Worm (Caenorhabditis elegans) whole organism, L3 larva: Measurements from ENCODE around the gene snpc-3.1.

Experiments
- R02D3.7 ChIP-seq: fragments of 150-350 bp; optimal IDR thresholded peaks from 2 replicates; lab custom pipeline; 2014; ENCODE audit warnings: missing biosample characterization, missing genetic modification characterization
- ceh-82 ChIP-seq: fragments of 150-350 bp; optimal IDR thresholded peaks from 2 replicates; lab custom pipeline; 2014; ENCODE audit warnings: missing biosample characterization, missing genetic modification characterization
- elt-1 ChIP-seq: fragments of 150-350 bp; optimal IDR thresholded peaks from 2 replicates; lab custom pipeline; 2014; ENCODE audit warnings: missing biosample characterization, missing genetic modification characterization
- fos-1 ChIP-seq: fragments of 150-350 bp; optimal IDR thresholded peaks from 2 replicates; lab custom pipeline; 2014; ENCODE audit warnings: missing biosample characterization, missing genetic modification characterization
- hmg-11 ChIP-seq: sonication (generic microtip); optimal IDR thresholded peaks from 2 replicates; lab custom pipeline; 2016; ENCODE audit warnings: missing genetic modification characterization, missing compliant biosample characterization
- jun-1 ChIP-seq: fragments of 150-350 bp; optimal IDR thresholded peaks from 2 replicates; lab custom pipeline; 2014; ENCODE audit warnings: missing biosample characterization, missing genetic modification reagents, missing genetic modification characterization
- mdl-1 ChIP-seq: fragments of 150-350 bp; optimal IDR thresholded peaks from 2 replicates; lab custom pipeline; 2014; ENCODE audit warnings: missing biosample characterization, missing genetic modification characterization
- nhr-76 ChIP-seq: fragments of 150-350 bp; sonication (generic microtip); optimal IDR thresholded peaks from 5 replicates; lab custom pipeline; 2014; ENCODE audit warnings: missing biosample characterization, missing genetic modification characterization
- nhr-77 ChIP-seq: fragments of 150-350 bp; optimal IDR thresholded peaks from 2 replicates; lab custom pipeline; 2014; ENCODE audit warnings: missing biosample characterization, missing genetic modification characterization
- pha-4 ChIP-seq: fragments of 150-350 bp; optimal IDR thresholded peaks from 2 replicates; lab custom pipeline; 2014; ENCODE audit warnings: missing biosample characterization, missing genetic modification reagents, missing genetic modification characterization
- snpc-4 ChIP-seq: fragments of 150-350 bp; optimal IDR thresholded peaks from 2 replicates; lab custom pipeline; 2014; ENCODE audit warnings: missing biosample characterization, missing genetic modification characterization
- ztf-11 ChIP-seq: fragments of 150-350 bp; optimal IDR thresholded peaks from 2 replicates; lab custom pipeline; 2014; ENCODE audit warnings: missing biosample characterization, missing genetic modification characterization

DNA sequence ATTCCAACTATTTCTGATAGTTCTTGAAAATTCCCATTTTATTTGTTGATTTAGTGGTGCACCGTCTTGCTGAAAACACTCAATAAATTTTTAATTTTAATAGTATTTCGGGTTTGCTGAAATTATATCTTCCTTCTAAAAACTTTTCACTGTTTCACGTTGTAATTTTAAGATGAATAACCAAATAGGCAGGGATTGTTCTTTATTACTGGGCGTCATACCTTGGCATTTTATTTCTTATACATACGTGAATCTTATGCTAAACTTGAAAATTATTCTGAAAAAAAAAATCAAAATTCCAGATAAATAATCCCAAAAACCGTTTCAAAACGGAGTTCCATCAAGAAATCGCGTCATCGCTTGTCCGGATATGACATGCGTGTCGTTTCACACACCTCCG lies 47.4 kb downstream of the snpc-3.1 start, which contains the start of gene mgl-3:
- TF ChIP-seq ceh-82 (tag; lab: Kevin White, UChicago) (no peak), nhr-77 (tag; lab: Kevin White, UChicago) (no peak), jun-1 (no peak), pha-4 (no peak), snpc-4 (tag; lab: Kevin White, UChicago) (no peak), ztf-11 (no peak), elt-1 (tag; lab: Kevin White, UChicago) (no peak), fos-1 (tag; lab: Kevin White, UChicago) (no peak), nhr-76 (tag; lab: Kevin White, UChicago) (no peak), hmg-11 (tag; lab: Kevin White, UChicago) (no peak), mdl-1 (tag; lab: Kevin White, UChicago) (no peak), R02D3.7 (tag; lab: Kevin White, UChicago) (no peak)
